Worm (Caenorhabditis elegans) whole organism, young adult: Measurements from ENCODE around the gene ksr-1.

Experiments used
- B0019.2 ChIP-seq: fragments of 200-800 bp; sonication (Bioruptor generic); conservative IDR thresholded peaks from 2 replicates; pipeline ENCODE4 v1.3.6; 2022; ENCODE audit warnings: missing genetic modification reagents, missing genetic modification characterization, missing compliant biosample characterization
- B0336.3 ChIP-seq: fragments of 200-800 bp; sonication (Bioruptor generic); IDR thresholded peaks from 2 replicates; pipeline ENCODE4 v1.3.6; 2022; ENCODE audit warnings: missing genetic modification characterization, missing compliant biosample characterization
- C06A6.2 ChIP-seq: fragments of 200-800 bp; sonication (Bioruptor generic); conservative IDR thresholded peaks from 2 replicates; pipeline ENCODE4 v1.3.6; 2022; ENCODE audit warnings: missing genetic modification characterization, missing compliant biosample characterization
- F33H1.4 ChIP-seq: fragments of 200-800 bp; sonication (Bioruptor generic); IDR thresholded peaks from 2 replicates; pipeline ENCODE4 v1.3.6; 2022; ENCODE audit warnings: missing genetic modification reagents, missing genetic modification characterization, missing compliant biosample characterization
- F39B2.1 ChIP-seq: fragments of 200-800 bp; sonication (Bioruptor generic); IDR thresholded peaks from 2 replicates; pipeline ENCODE4 v1.3.6; 2022; ENCODE audit warnings: missing genetic modification reagents, missing genetic modification characterization, missing compliant biosample characterization
- F55B11.4 ChIP-seq: sonication (generic microtip); optimal IDR thresholded peaks from 2 replicates; lab custom pipeline; 2016; ENCODE audit warnings: missing compliant biosample characterization, missing genetic modification characterization, borderline replicate concordance; ENCODE audit not compliant: insufficient read depth
- T07F8.4 ChIP-seq: sonication (generic microtip); optimal IDR thresholded peaks from 2 replicates; lab custom pipeline; 2016; ENCODE audit warnings: mild to moderate bottlenecking, missing genetic modification characterization, moderate library complexity, missing compliant biosample characterization
- Y56A3A.18 ChIP-seq: fragments of 200-800 bp; sonication (Bioruptor generic); IDR thresholded peaks from 2 replicates; pipeline ENCODE4 v1.3.6; 2022; ENCODE audit warnings: missing genetic modification reagents, missing genetic modification characterization, missing compliant biosample characterization
- ZK185.1 ChIP-seq: sonication (generic microtip); optimal IDR thresholded peaks from 2 replicates; lab custom pipeline; 2016; ENCODE audit warnings: mild to moderate bottlenecking, missing genetic modification characterization, missing compliant biosample characterization; ENCODE audit not compliant: poor library complexity, severe bottlenecking
- akir-1 ChIP-seq: fragments of 200-800 bp; sonication (Bioruptor generic); optimal IDR thresholded peaks from 2 replicates; lab custom pipeline; 2018; ENCODE audit warnings: mild to moderate bottlenecking, missing genetic modification characterization, moderate library complexity, missing compliant biosample characterization
- atf-7 ChIP-seq: sonication (generic microtip); optimal IDR thresholded peaks from 2 replicates; lab custom pipeline; 2017; ENCODE audit warnings: mild to moderate bottlenecking, missing genetic modification characterization, missing compliant biosample characterization
- attf-6 ChIP-seq: fragments of 200-800 bp; sonication (Bioruptor generic); IDR thresholded peaks from 2 replicates; pipeline ENCODE4 v1.3.6; 2022; ENCODE audit warnings: missing genetic modification reagents, missing genetic modification characterization, missing compliant biosample characterization
- cebp-1 ChIP-seq, 2 experiments: fragments of 200-800 bp in 1 of 2; sonication (Bioruptor generic) in 1 of 2; sonication (generic microtip) in 1 of 2; IDR thresholded peaks in 1 of 2; optimal IDR thresholded peaks in 1 of 2; 2 replicates each; pipeline versions ENCODE4 v1.3.6 to Lab custom; 2017 to 2022; ENCODE audit warnings: missing compliant biosample characterization in 2 of 2, missing genetic modification characterization in 2 of 2, mild to moderate bottlenecking in 1 of 2, missing genetic modification reagents in 1 of 2, moderate library complexity in 1 of 2
- ceh-27 ChIP-seq: fragments of 200-800 bp; sonication (Bioruptor generic); optimal IDR thresholded peaks from 2 replicates; lab custom pipeline; 2018; ENCODE audit warnings: mild to moderate bottlenecking, missing genetic modification characterization, moderate library complexity, missing compliant biosample characterization
- ceh-58 ChIP-seq: fragments of 200-800 bp; sonication (Bioruptor generic); IDR thresholded peaks from 2 replicates; pipeline ENCODE4 v1.3.6; 2022; ENCODE audit warnings: missing genetic modification characterization, missing compliant biosample characterization
- die-1 ChIP-seq: sonication (generic microtip); optimal IDR thresholded peaks from 2 replicates; lab custom pipeline; 2016; ENCODE audit warnings: missing genotype, mild to moderate bottlenecking, missing genetic modification characterization, missing compliant biosample characterization
- dpff-1 ChIP-seq: sonication (generic microtip); optimal IDR thresholded peaks from 2 replicates; lab custom pipeline; 2017; ENCODE audit warnings: mild to moderate bottlenecking, missing genetic modification characterization, missing compliant biosample characterization
- egl-18 ChIP-seq: fragments of 200-800 bp; sonication (Bioruptor generic); IDR thresholded peaks from 2 replicates; pipeline ENCODE4 v1.3.6; 2022; ENCODE audit warnings: missing genetic modification reagents, missing genetic modification characterization, missing compliant biosample characterization
- egl-44 ChIP-seq: fragments of 200-800 bp; sonication (Bioruptor generic); IDR thresholded peaks from 2 replicates; pipeline ENCODE4 v1.3.6; 2022; ENCODE audit warnings: missing genetic modification reagents, missing genetic modification characterization, missing compliant biosample characterization
- fkh-3 ChIP-seq: sonication (generic microtip); optimal IDR thresholded peaks from 2 replicates; lab custom pipeline; 2016; ENCODE audit warnings: mild to moderate bottlenecking, missing genetic modification characterization, missing compliant biosample characterization
- hlh-12 ChIP-seq: sonication (generic microtip); optimal IDR thresholded peaks from 2 replicates; lab custom pipeline; 2016; ENCODE audit warnings: missing genetic modification characterization, missing compliant biosample characterization
- hmg-1.2 ChIP-seq: fragments of 200-800 bp; sonication (Bioruptor generic); IDR thresholded peaks from 2 replicates; pipeline ENCODE4 v1.3.6; 2022; ENCODE audit warnings: missing genetic modification reagents, missing genetic modification characterization, missing compliant biosample characterization
- hrde-1 ChIP-seq: sonication (generic microtip); optimal IDR thresholded peaks from 2 replicates; lab custom pipeline; 2016; ENCODE audit warnings: missing genetic modification characterization, mild to moderate bottlenecking, missing compliant biosample characterization, moderate library complexity, missing genotype, missing genetic modification reagents, borderline replicate concordance
- hsf-1 ChIP-seq: fragments of 200-800 bp; sonication (Bioruptor generic); IDR thresholded peaks from 2 replicates; pipeline ENCODE4 v1.3.6; 2022; ENCODE audit warnings: missing genetic modification reagents, missing genetic modification characterization, missing compliant biosample characterization
- lsl-1 ChIP-seq: fragments of 200-800 bp; sonication (Bioruptor generic); optimal IDR thresholded peaks from 2 replicates; lab custom pipeline; 2018; ENCODE audit warnings: mild to moderate bottlenecking, missing genetic modification characterization, moderate library complexity, missing compliant biosample characterization
- lsy-27 ChIP-seq: sonication (generic microtip); optimal IDR thresholded peaks from 2 replicates; lab custom pipeline; 2017; ENCODE audit warnings: missing genetic modification characterization, mild to moderate bottlenecking, missing compliant biosample characterization, antibody characterized with exemption, missing genotype, borderline replicate concordance; ENCODE audit not compliant: insufficient read depth
- madf-10 ChIP-seq: sonication (generic microtip); optimal IDR thresholded peaks from 2 replicates; lab custom pipeline; 2016; ENCODE audit warnings: mild to moderate bottlenecking, missing genetic modification characterization, missing compliant biosample characterization
- madf-3 ChIP-seq: fragments of 200-800 bp; sonication (Bioruptor generic); IDR thresholded peaks from 2 replicates; pipeline ENCODE4 v1.3.6; 2022; ENCODE audit warnings: missing genetic modification reagents, missing genetic modification characterization, missing compliant biosample characterization
- madf-6 ChIP-seq: fragments of 200-800 bp; sonication (Bioruptor generic); IDR thresholded peaks from 2 replicates; pipeline ENCODE4 v1.3.6; 2022; ENCODE audit warnings: missing genetic modification reagents, missing genetic modification characterization, missing compliant biosample characterization
- madf-8 ChIP-seq: fragments of 200-800 bp; sonication (Bioruptor generic); conservative IDR thresholded peaks from 2 replicates; pipeline ENCODE4 v1.3.6; 2022; ENCODE audit warnings: missing genetic modification reagents, missing genetic modification characterization, missing compliant biosample characterization
- mxl-1 ChIP-seq: sonication (generic microtip); optimal IDR thresholded peaks from 2 replicates; lab custom pipeline; 2016; ENCODE audit warnings: missing genetic modification characterization, missing compliant biosample characterization
- nfyb-1 ChIP-seq: fragments of 200-800 bp; sonication (Bioruptor generic); IDR thresholded peaks from 2 replicates; pipeline ENCODE4 v1.3.6; 2022; ENCODE audit warnings: missing genetic modification reagents, missing genetic modification characterization, missing compliant biosample characterization
- nhr-179 ChIP-seq: sonication (generic microtip); optimal IDR thresholded peaks from 2 replicates; lab custom pipeline; 2016; ENCODE audit warnings: mild to moderate bottlenecking, missing genetic modification characterization, missing compliant biosample characterization
- nhr-80 ChIP-seq: sonication (generic microtip); optimal IDR thresholded peaks from 2 replicates; lab custom pipeline; 2016; ENCODE audit warnings: missing genetic modification characterization, missing compliant biosample characterization
- nhr-90 ChIP-seq: sonication (generic microtip); optimal IDR thresholded peaks from 2 replicates; lab custom pipeline; 2016; ENCODE audit warnings: missing genotype, mild to moderate bottlenecking, missing genetic modification characterization, missing compliant biosample characterization
- pha-4 ChIP-seq: fragments of 150-350 bp; sonication (generic microtip); optimal IDR thresholded peaks from 2 replicates; lab custom pipeline; 2014; ENCODE audit warnings: missing biosample characterization, missing genetic modification reagents, missing genetic modification characterization
- sea-2 ChIP-seq: fragments of 200-800 bp; sonication (Bioruptor generic); IDR thresholded peaks from 2 replicates; pipeline ENCODE4 v1.3.6; 2022; ENCODE audit warnings: missing genetic modification characterization, missing compliant biosample characterization
- snpc-1.3 ChIP-seq: sonication (generic microtip); optimal IDR thresholded peaks from 2 replicates; lab custom pipeline; 2017; ENCODE audit warnings: missing genetic modification characterization, mild to moderate bottlenecking, missing compliant biosample characterization, antibody characterized with exemption, moderate library complexity, missing genotype, missing genetic modification reagents; ENCODE audit not compliant: insufficient read depth
- unc-62 ChIP-seq: fragments of 150-350 bp; optimal IDR thresholded peaks from 2 replicates; lab custom pipeline; 2014; ENCODE audit warnings: missing biosample characterization, missing genetic modification reagents, missing genetic modification characterization
- ztf-18 ChIP-seq: sonication (generic microtip); optimal IDR thresholded peaks from 2 replicates; lab custom pipeline; 2016; ENCODE audit warnings: missing genotype, mild to moderate bottlenecking, missing genetic modification characterization, missing compliant biosample characterization
- ztf-28 ChIP-seq: fragments of 200-800 bp; sonication (Bioruptor generic); IDR thresholded peaks from 2 replicates; pipeline ENCODE4 v1.3.6; 2022; ENCODE audit warnings: missing genetic modification reagents, missing genetic modification characterization, missing compliant biosample characterization
- ztf-6 ChIP-seq: fragments of 200-800 bp; sonication (Bioruptor generic); IDR thresholded peaks from 2 replicates; pipeline ENCODE4 v1.3.6; 2022; ENCODE audit warnings: missing genetic modification reagents, missing genetic modification characterization, missing compliant biosample characterization

Gene ksr-1

ce11 chrX:8235994-8236393 is 39.0 kb upstream of the ksr-1 start, which contains the start of gene M60.4 (continued):
- TF ChIP-seq pha-4 (tag; lab: Kevin White, UChicago) (no peak), fkh-3 (tag; lab: Kevin White, UChicago) (no peak), ztf-6 (GFP tag; lab: Robert Waterston, UW) (no peak)

- TF ChIP-seq C06A6.2 (no peak), nhr-80 (tag; lab: Kevin White, UChicago) (peak; percentile 34)
These were observed 38.5 kb upstream of the ksr-1 start for ce11 chrX:8236515-8236914.

- TF ChIP-seq madf-10 (tag; lab: Kevin White, UChicago) (no peak), ceh-58 (no peak), snpc-1.3 (no peak), madf-6 (GFP tag; lab: Robert Waterston, UW) (no peak), nhr-179 (tag; lab: Kevin White, UChicago) (no peak), madf-8 (no peak), hmg-1.2 (no peak), cebp-1 (GFP tag; IDR thresholded peaks at IDR 0.05; lab: Robert Waterston, UW) (no peak), cebp-1 (tag; optimal IDR thresholded peaks at IDR 0.05; lab: Kevin White, UChicago) (peak; percentile 11), die-1 (tag; lab: Kevin White, UChicago) (no peak), unc-62 (peak; percentile 6), atf-7 (tag; lab: Kevin White, UChicago) (no peak), akir-1 (GFP tag; lab: Kevin White, UChicago) (no peak), lsl-1 (no peak), nhr-80 (tag; lab: Kevin White, UChicago) (peak; percentile 60), hlh-12 (tag; lab: Kevin White, UChicago) (no peak), sea-2 (GFP tag; lab: Robert Waterston, UW) (no peak), F55B11.4 (tag; lab: Kevin White, UChicago) (no peak), mxl-1 (tag; lab: Kevin White, UChicago) (no peak), F39B2.1 (no peak), T07F8.4 (no peak)
These were observed 36.3 kb upstream of the ksr-1 start for ce11 chrX:8238639-8239055.

- TF ChIP-seq nhr-80 (tag; lab: Kevin White, UChicago), result peak; percentile 42
- TF ChIP-seq ceh-58, result no peak
- 0 out of 2 replicates have a peak, but pooled peaks have one; percentile 17 for TF ChIP-seq nfyb-1 (GFP tag; lab: Robert Waterston, UW)
- TF ChIP-seq hrde-1 (tag; lab: Kevin White, UChicago), result no peak
- no peak for TF ChIP-seq B0019.2 (GFP tag; lab: Robert Waterston, UW)
- TF ChIP-seq lsl-1, result no peak
- TF ChIP-seq cebp-1 (GFP tag; IDR thresholded peaks at IDR 0.05; lab: Robert Waterston, UW), result no peak
- TF ChIP-seq cebp-1 (tag; optimal IDR thresholded peaks at IDR 0.05; lab: Kevin White, UChicago), result peak; percentile 2
These were observed 33.1 kb upstream of the ksr-1 start, which contains the start of gene endu-2 for ce11 chrX:8241906-8242305. Gene endu-2, plus strand, starts transcription at chrX:8242301.

ce11 chrX:8243116-8243515 is 31.9 kb upstream of the ksr-1 start:
- TF ChIP-seq egl-44 (GFP tag; lab: Robert Waterston, UW) (no peak), dpff-1 (tag; lab: Kevin White, UChicago) (no peak), hsf-1 (0 out of 2 replicates have a peak, but pooled peaks have one; percentile 25), ceh-27 (GFP tag; lab: Kevin White, UChicago) (no peak), ZK185.1 (tag; lab: Kevin White, UChicago) (peak; percentile 40), madf-3 (GFP tag; lab: Robert Waterston, UW) (no peak), nhr-179 (tag; lab: Kevin White, UChicago) (no peak), ztf-28 (GFP tag; lab: Robert Waterston, UW) (no peak), B0336.3 (GFP tag; lab: Robert Waterston, UW) (no peak), ztf-18 (tag; lab: Kevin White, UChicago) (no peak), F33H1.4 (GFP tag; lab: Robert Waterston, UW) (no peak), Y56A3A.18 (no peak), lsy-27 (tag; lab: Kevin White, UChicago) (no peak), nhr-90 (tag; lab: Kevin White, UChicago) (peak; percentile 15), egl-18 (GFP tag; lab: Robert Waterston, UW) (no peak), attf-6 (GFP tag; lab: Robert Waterston, UW) (no peak), snpc-1.3 (no peak), hmg-1.2 (no peak)
